In genomic region chrV:11859082-11859858, ce11 we compare ENCODE assay signal across 6 worm cellular contexts.
TF ChIP-seq lines count a peak whose summit lies in the region.

No protein-coding gene starts in this region.

TF ChIP-seq in whole organism, L1 larva, 84 proteins besides CTCF, POLR2A, EP300 and RAD21 (continues in another document):
- TF ChIP-seq elt-2 (tag; optimal IDR thresholded peaks at IDR 0.05; lab: Kevin White, UChicago) (peak; percentile 60), sptf-1 (tag; optimal IDR thresholded peaks at IDR 0.05; lab: Kevin White, UChicago) (no peak), hpl-2 (GFP tag; optimal IDR thresholded peaks at IDR 0.05; lab: Kevin White, UChicago) (no peak), blmp-1 (tag; optimal IDR thresholded peaks at IDR 0.05; lab: Kevin White, UChicago) (peak; percentile 63), unc-86 (tag; optimal IDR thresholded peaks at IDR 0.05; lab: Kevin White, UChicago) (no peak), egl-13 (tag; optimal IDR thresholded peaks at IDR 0.05; lab: Kevin White, UChicago) (no peak), swsn-7 (tag; optimal IDR thresholded peaks at IDR 0.05; lab: Kevin White, UChicago) (no peak), fkh-10 (GFP tag; optimal IDR thresholded peaks at IDR 0.05; lab: Kevin White, UChicago) (no peak), lin-15B (tag; optimal IDR thresholded peaks at IDR 0.05; lab: Kevin White, UChicago) (no peak), unc-130 (tag; optimal IDR thresholded peaks at IDR 0.05; lab: Kevin White, UChicago) (no peak), lin-14 (GFP tag; optimal IDR thresholded peaks at IDR 0.05; lab: Kevin White, UChicago) (peak; percentile 69), F16B12.6 (tag; optimal IDR thresholded peaks at IDR 0.05; lab: Kevin White, UChicago) (no peak), rnt-1 (tag; optimal IDR thresholded peaks at IDR 0.05; lab: Kevin White, UChicago) (no peak), nhr-28 (tag; optimal IDR thresholded peaks at IDR 0.05; lab: Kevin White, UChicago) (no peak), nhr-84 (tag; optimal IDR thresholded peaks at IDR 0.05; lab: Kevin White, UChicago) (no peak), C04F5.9 (tag; optimal IDR thresholded peaks at IDR 0.05; lab: Kevin White, UChicago) (no peak)

TF ChIP-seq in whole organism, L2 larva, 48 proteins besides CTCF, POLR2A, EP300 and RAD21 (continues in another document):
- TF ChIP-seq sma-3 (GFP tag; optimal IDR thresholded peaks at IDR 0.05; lab: Kevin White, UChicago) (peak; percentile 79), unc-55 (GFP tag; optimal IDR thresholded peaks at IDR 0.05; lab: Kevin White, UChicago) (no peak), egl-27 (tag; optimal IDR thresholded peaks at IDR 0.05; lab: Kevin White, UChicago) (peak; percentile 69), blmp-1 (tag; optimal IDR thresholded peaks at IDR 0.05; lab: Kevin White, UChicago; ENCODE audit: insufficient read depth) (peak; percentile 87), ceh-16 (tag; optimal IDR thresholded peaks at IDR 0.05; lab: Kevin White, UChicago) (no peak), ztf-11 (tag; optimal IDR thresholded peaks at IDR 0.05; lab: Kevin White, UChicago) (no peak), skn-1 (tag; optimal IDR thresholded peaks at IDR 0.05; lab: Kevin White, UChicago) (no peak), elt-1 (tag; optimal IDR thresholded peaks at IDR 0.05; lab: Kevin White, UChicago) (no peak), nhr-21 (tag; optimal IDR thresholded peaks at IDR 0.05; lab: Kevin White, UChicago) (peak; percentile 94), mab-5 (tag; optimal IDR thresholded peaks at IDR 0.05; lab: Kevin White, UChicago) (no peak), Y55F3AM.14 (GFP tag; optimal IDR thresholded peaks at IDR 0.05; lab: Kevin White, UChicago) (no peak), nhr-129 (tag; optimal IDR thresholded peaks at IDR 0.05; lab: Kevin White, UChicago) (no peak), dmd-4 (tag; optimal IDR thresholded peaks at IDR 0.05; lab: Kevin White, UChicago) (no peak), nhr-237 (tag; optimal IDR thresholded peaks at IDR 0.05; lab: Kevin White, UChicago) (no peak), mdl-1 (tag; optimal IDR thresholded peaks at IDR 0.05; lab: Kevin White, UChicago) (peak; percentile 52 to 84), ztf-4 (tag; optimal IDR thresholded peaks at IDR 0.05; lab: Kevin White, UChicago) (no peak)

TF ChIP-seq in whole organism, L3 larva, 47 proteins besides CTCF, POLR2A, EP300 and RAD21:
- TF ChIP-seq ceh-28 (tag; optimal IDR thresholded peaks at IDR 0.05; lab: Kevin White, UChicago), result peak; percentile 10
- TF ChIP-seq nhr-77 (tag; optimal IDR thresholded peaks at IDR 0.05; lab: Kevin White, UChicago), result no peak
- TF ChIP-seq ceh-9 (tag; optimal IDR thresholded peaks at IDR 0.05; lab: Kevin White, UChicago), result no peak
- TF ChIP-seq ztf-11 (tag; optimal IDR thresholded peaks at IDR 0.05; lab: Kevin White, UChicago), result no peak
- peak; percentile 37 for TF ChIP-seq mdl-1 (tag; optimal IDR thresholded peaks at IDR 0.05; lab: Kevin White, UChicago)
- peak; percentile 90 for TF ChIP-seq nhr-25 (tag; optimal IDR thresholded peaks at IDR 0.05; lab: Kevin White, UChicago)
- peak; percentile 11 for TF ChIP-seq nfya-1 (tag; optimal IDR thresholded peaks at IDR 0.05; lab: Kevin White, UChicago; ENCODE audit: insufficient read depth)
- no peak for TF ChIP-seq egl-5 (tag; optimal IDR thresholded peaks at IDR 0.05; lab: Kevin White, UChicago)
- peak; percentile 75 for TF ChIP-seq nhr-23 (tag; optimal IDR thresholded peaks at IDR 0.05; lab: Kevin White, UChicago)
- peak; percentile 73 for TF ChIP-seq pqm-1 (tag; optimal IDR thresholded peaks at IDR 0.05; lab: Kevin White, UChicago)
- TF ChIP-seq tbx-2 (tag; optimal IDR thresholded peaks at IDR 0.05; lab: Kevin White, UChicago), result peak; percentile 0
- peak in 1 of 3 experiments; percentile 41 for TF ChIP-seq elt-3 (tag; optimal IDR thresholded peaks at IDR 0.05; lab: Kevin White, UChicago)
- peak; percentile 86 for TF ChIP-seq elt-2 (tag; optimal IDR thresholded peaks at IDR 0.05; lab: Kevin White, UChicago)
- TF ChIP-seq nhr-43 (tag; optimal IDR thresholded peaks at IDR 0.05; lab: Kevin White, UChicago; ENCODE audit: poor library complexity, severe bottlenecking), result peak; percentile 96

TF ChIP-seq in whole organism, L4 larva, 104 proteins besides CTCF, POLR2A, EP300 and RAD21 (continues in another document):
- no peak for TF ChIP-seq lin-39 (tag; optimal IDR thresholded peaks at IDR 0.05; lab: Kevin White, UChicago)
- no peak for TF ChIP-seq nhr-10 (tag; optimal IDR thresholded peaks at IDR 0.05; lab: Kevin White, UChicago)
- no peak for TF ChIP-seq ztf-11 (tag; optimal IDR thresholded peaks at IDR 0.05; lab: Kevin White, UChicago)
- TF ChIP-seq madf-9 (GFP tag; conservative IDR thresholded peaks at IDR 0.05; lab: Robert Waterston, UW), result no peak
- no peak for TF ChIP-seq ceh-62 (tag; optimal IDR thresholded peaks at IDR 0.05; lab: Kevin White, UChicago)
- no peak for TF ChIP-seq snpc-4 (tag; optimal IDR thresholded peaks at IDR 0.05; lab: Kevin White, UChicago)
- TF ChIP-seq tag-97 (GFP tag; IDR thresholded peaks at IDR 0.05; lab: Robert Waterston, UW), result no peak
- no peak for TF ChIP-seq ces-1 (GFP tag; optimal IDR thresholded peaks at IDR 0.05; lab: Kevin White, UChicago)
- no peak for TF ChIP-seq F26F4.8 (GFP tag; conservative IDR thresholded peaks at IDR 0.05; lab: Robert Waterston, UW)
- TF ChIP-seq nhr-48 (tag; optimal IDR thresholded peaks at IDR 0.05; lab: Kevin White, UChicago), result peak; percentile 95
- no peak for TF ChIP-seq zag-1 (tag; optimal IDR thresholded peaks at IDR 0.05; lab: Kevin White, UChicago)
- TF ChIP-seq hmg-1.1 (GFP tag; IDR thresholded peaks at IDR 0.05; lab: Robert Waterston, UW), result no peak
- TF ChIP-seq nhr-41 (GFP tag; IDR thresholded peaks at IDR 0.05; lab: Robert Waterston, UW), result no peak
- TF ChIP-seq lin-1 (GFP tag; IDR thresholded peaks at IDR 0.05; lab: Robert Waterston, UW), result 0 out of 2 replicates have a peak, but pooled peaks have one; percentile 10
- TF ChIP-seq zfp-3 (GFP tag; conservative IDR thresholded peaks at IDR 0.05; lab: Robert Waterston, UW), result no peak
- TF ChIP-seq daf-19 (GFP tag; conservative IDR thresholded peaks at IDR 0.05; lab: Robert Waterston, UW), result no peak
- no peak for TF ChIP-seq ceh-82 (tag; optimal IDR thresholded peaks at IDR 0.05; lab: Kevin White, UChicago)
- TF ChIP-seq nhr-28 (tag; optimal IDR thresholded peaks at IDR 0.05; lab: Kevin White, UChicago), result peak; percentile 40

TF ChIP-seq in whole organism, late embryonic, 69 proteins besides CTCF, POLR2A, EP300 and RAD21:
- peak; percentile 73 for TF ChIP-seq elt-2 (tag; optimal IDR thresholded peaks at IDR 0.05; lab: Kevin White, UChicago)
- no peak for TF ChIP-seq C38D4.7 (GFP tag; optimal IDR thresholded peaks at IDR 0.05; lab: Kevin White, UChicago)
- peak; percentile 49 for TF ChIP-seq hlh-30 (tag; optimal IDR thresholded peaks at IDR 0.05; lab: Kevin White, UChicago; ENCODE audit: insufficient read depth)

TF ChIP-seq in whole organism, young adult, 124 proteins besides CTCF, POLR2A, EP300 and RAD21:
- no peak for TF ChIP-seq snpc-4 (GFP tag; optimal IDR thresholded peaks at IDR 0.05; lab: Kevin White, UChicago)
- TF ChIP-seq snpc-4 (tag; optimal IDR thresholded peaks at IDR 0.05; lab: Kevin White, UChicago), result no peak
- no peak for TF ChIP-seq let-607 (tag; optimal IDR thresholded peaks at IDR 0.05; lab: Kevin White, UChicago)
- no peak for TF ChIP-seq F55B11.4 (tag; optimal IDR thresholded peaks at IDR 0.05; lab: Kevin White, UChicago; ENCODE audit: borderline replicate concordance, insufficient read depth)
- no peak for TF ChIP-seq mxl-1 (tag; optimal IDR thresholded peaks at IDR 0.05; lab: Kevin White, UChicago)
- no peak for TF ChIP-seq snpc-1.3 (tag; optimal IDR thresholded peaks at IDR 0.05; lab: Kevin White, UChicago; ENCODE audit: insufficient read depth)
- peak; percentile 65 for TF ChIP-seq ztf-26 (tag; optimal IDR thresholded peaks at IDR 0.05; lab: Kevin White, UChicago)
- TF ChIP-seq F57A8.1 (GFP tag; optimal IDR thresholded peaks at IDR 0.05; lab: Kevin White, UChicago), result no peak
- peak; percentile 52 for TF ChIP-seq somi-1 (GFP tag; optimal IDR thresholded peaks at IDR 0.05; lab: Kevin White, UChicago)
- TF ChIP-seq hrde-1 (tag; optimal IDR thresholded peaks at IDR 0.05; lab: Kevin White, UChicago; ENCODE audit: borderline replicate concordance), result no peak
- TF ChIP-seq Y56A3A.18 (GFP tag; IDR thresholded peaks at IDR 0.05; lab: Robert Waterston, UW), result no peak
- peak; percentile 33 for TF ChIP-seq die-1 (tag; optimal IDR thresholded peaks at IDR 0.05; lab: Kevin White, UChicago)
- peak; percentile 93 for TF ChIP-seq nhr-80 (tag; optimal IDR thresholded peaks at IDR 0.05; lab: Kevin White, UChicago)
- no peak for TF ChIP-seq fkh-3 (tag; optimal IDR thresholded peaks at IDR 0.05; lab: Kevin White, UChicago)
- peak; percentile 47 for TF ChIP-seq lin-40 (tag; optimal IDR thresholded peaks at IDR 0.05; lab: Kevin White, UChicago)
- no peak for TF ChIP-seq ccch-3 (GFP tag; optimal IDR thresholded peaks at IDR 0.05; lab: Kevin White, UChicago)
- TF ChIP-seq madf-6 (GFP tag; IDR thresholded peaks at IDR 0.05; lab: Robert Waterston, UW), result no peak
- TF ChIP-seq aptf-3 (GFP tag; IDR thresholded peaks at IDR 0.05; lab: Robert Waterston, UW), result no peak
- TF ChIP-seq lin-35 (GFP tag; optimal IDR thresholded peaks at IDR 0.05; lab: Kevin White, UChicago), result no peak
- no peak for TF ChIP-seq snpc-1.1 (tag; optimal IDR thresholded peaks at IDR 0.05; lab: Kevin White, UChicago; ENCODE audit: insufficient read depth)
- no peak for TF ChIP-seq cebp-1 (GFP tag; IDR thresholded peaks at IDR 0.05; lab: Robert Waterston, UW)
- TF ChIP-seq cebp-1 (tag; optimal IDR thresholded peaks at IDR 0.05; lab: Kevin White, UChicago), result peak; percentile 45
- no peak for TF ChIP-seq F22D6.2 (tag; optimal IDR thresholded peaks at IDR 0.05; lab: Kevin White, UChicago)
- TF ChIP-seq ets-4 (GFP tag; optimal IDR thresholded peaks at IDR 0.05; lab: Kevin White, UChicago), result peak; percentile 5
- TF ChIP-seq ztf-18 (tag; optimal IDR thresholded peaks at IDR 0.05; lab: Kevin White, UChicago), result no peak
- TF ChIP-seq tbp1 (GFP tag; optimal IDR thresholded peaks at IDR 0.05; lab: Kevin White, UChicago), result no peak
- TF ChIP-seq F57C9.4 (tag; optimal IDR thresholded peaks at IDR 0.05; lab: Kevin White, UChicago), result no peak
- no peak for TF ChIP-seq gei-17 (GFP tag; optimal IDR thresholded peaks at IDR 0.05; lab: Kevin White, UChicago)
- no peak for TF ChIP-seq ceh-100 (GFP tag; IDR thresholded peaks at IDR 0.05; lab: Robert Waterston, UW)
- no peak for TF ChIP-seq cebp-2 (GFP tag; IDR thresholded peaks at IDR 0.05; lab: Robert Waterston, UW)
- TF ChIP-seq ceh-91 (GFP tag; IDR thresholded peaks at IDR 0.05; lab: Robert Waterston, UW), result no peak
- TF ChIP-seq chd-7 (tag; optimal IDR thresholded peaks at IDR 0.05; lab: Kevin White, UChicago), result peak; percentile 7
- TF ChIP-seq D2030.7 (GFP tag; IDR thresholded peaks at IDR 0.05; lab: Robert Waterston, UW), result no peak
- peak; percentile 56; the same call in 1 of the 2 replicates for TF ChIP-seq K11D2.4 (GFP tag; IDR thresholded peaks at IDR 0.05; lab: Robert Waterston, UW)
